Worm (Caenorhabditis elegans): ENCODE measurements around the gene hecd-1.

DNA sequence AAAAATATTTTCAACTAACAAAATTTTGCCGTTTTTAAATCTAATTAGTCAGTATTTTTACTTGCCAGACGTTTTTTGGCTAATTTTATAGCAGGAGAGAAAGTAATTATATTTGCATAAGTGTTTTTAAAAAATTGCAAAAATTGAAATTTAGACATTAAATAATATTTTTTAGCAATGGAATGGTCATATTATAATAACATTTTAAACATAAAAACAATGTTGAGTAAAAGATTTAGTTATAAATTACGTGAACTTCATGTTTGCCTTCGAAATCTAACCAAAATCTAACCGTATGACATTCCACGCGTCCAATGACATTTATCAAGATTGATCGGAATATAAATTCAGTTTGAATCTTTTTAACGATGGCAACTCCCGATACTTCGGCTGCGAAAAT lies 9.8 kb upstream of the hecd-1 start, which contains the start of gene C34D4.2:
- TF ChIP-seq skn-1 (tag; optimal IDR thresholded peaks at IDR 0.05) (no peak), fkh-8 (tag; optimal IDR thresholded peaks at IDR 0.05) (no peak), mdl-1 (tag; optimal IDR thresholded peaks at IDR 0.05) (no peak), isw-1 (GFP tag; IDR thresholded peaks at IDR 0.05) (no peak), unc-62 (GFP tag; optimal IDR thresholded peaks at IDR 0.05) (no peak), hlh-4 (tag; optimal IDR thresholded peaks at IDR 0.05) (no peak), ztf-11 (tag; optimal IDR thresholded peaks at IDR 0.05) (no peak), efl-3 (GFP tag; optimal IDR thresholded peaks at IDR 0.05) (no peak), fkh-10 (GFP tag; optimal IDR thresholded peaks at IDR 0.05) (no peak), zag-1 (tag; optimal IDR thresholded peaks at IDR 0.05) (no peak), elt-2 (tag; optimal IDR thresholded peaks at IDR 0.05) (no peak)
